Worm (Caenorhabditis elegans) whole organism, midembryonic: ENCODE measurements around the gene pkhm-2.
A peak's percentile ranks its signal among the peaks of the same experiment; 100 is the strongest.

ENCODE experiments used
- T22C8.4 ChIP-seq: fragments of 200-800 bp; sonication (Bioruptor generic); IDR thresholded peaks from 2 replicates; pipeline ENCODE4 v1.3.6; 2022; ENCODE audit warnings: missing genetic modification characterization, missing compliant biosample characterization
- cog-1 ChIP-seq: sonication (generic microtip); optimal IDR thresholded peaks from 2 replicates; lab custom pipeline; 2016; ENCODE audit warnings: missing genetic modification characterization, missing compliant biosample characterization
- flt-1 ChIP-seq: fragments of 200-800 bp; sonication (Bioruptor generic); IDR thresholded peaks from 2 replicates; pipeline ENCODE4 v1.3.6; 2022; ENCODE audit warnings: missing genetic modification characterization, missing compliant biosample characterization
- klf-2 ChIP-seq: fragments of 200-800 bp; sonication (Bioruptor generic); conservative IDR thresholded peaks from 2 replicates; pipeline ENCODE4 v1.3.6; 2022; ENCODE audit warnings: missing genetic modification reagents, missing genetic modification characterization, missing compliant biosample characterization
- med-1 ChIP-seq: sonication (generic microtip); optimal IDR thresholded peaks from 2 replicates; lab custom pipeline; 2017; ENCODE audit warnings: missing genetic modification characterization, mild to moderate bottlenecking, missing compliant biosample characterization, antibody characterized with exemption, missing genetic modification reagents; ENCODE audit not compliant: insufficient read depth
- ref-1 ChIP-seq: fragments of 200-800 bp; sonication (Bioruptor generic); conservative IDR thresholded peaks from 2 replicates; pipeline ENCODE4 v1.3.6; 2022; ENCODE audit warnings: missing genetic modification reagents, missing genetic modification characterization, missing compliant biosample characterization
- tab-1 ChIP-seq: fragments of 200-800 bp; sonication (Bioruptor generic); IDR thresholded peaks from 2 replicates; pipeline ENCODE4 v1.3.6; 2022; ENCODE audit warnings: missing genetic modification characterization, missing compliant biosample characterization
- ztf-23 ChIP-seq: fragments of 200-800 bp; sonication (Bioruptor generic); IDR thresholded peaks from 2 replicates; pipeline ENCODE4 v1.3.6; 2022; ENCODE audit warnings: missing genetic modification reagents, missing genetic modification characterization, missing compliant biosample characterization
- ztf-29 ChIP-seq: fragments of 200-800 bp; sonication (Bioruptor generic); IDR thresholded peaks from 2 replicates; pipeline ENCODE4 v1.3.6; 2022; ENCODE audit warnings: missing genetic modification reagents, missing genetic modification characterization, missing compliant biosample characterization

The pkhm-2 gene

ce11 chrX:15159362-15159761 is 21.9 kb downstream of the pkhm-2 start:
- no peak for TF ChIP-seq med-1
- no peak for TF ChIP-seq flt-1 (GFP tag; lab: Robert Waterston, UW)
- no peak for TF ChIP-seq T22C8.4 (GFP tag; lab: Robert Waterston, UW)
- TF ChIP-seq ref-1: no peak
- TF ChIP-seq cog-1: no peak
- TF ChIP-seq tab-1 (GFP tag; lab: Robert Waterston, UW): no peak
- no peak for TF ChIP-seq ztf-29 (GFP tag; lab: Robert Waterston, UW)
- no peak for TF ChIP-seq ztf-23 (GFP tag; lab: Robert Waterston, UW)
- no peak for TF ChIP-seq klf-2 (GFP tag; lab: Robert Waterston, UW)

- TF ChIP-seq klf-2 (GFP tag; lab: Robert Waterston, UW) (no peak), ref-1 (no peak), T22C8.4 (GFP tag; lab: Robert Waterston, UW) (no peak)
Measured at ce11 chrX:15158699-15159312, 22.5 kb downstream of the pkhm-2 start, which contains the start of gene C11G10.1. C11G10.1 (minus strand) TSS chrX:15158749.

- TF ChIP-seq ref-1 (no peak), klf-2 (GFP tag; lab: Robert Waterston, UW) (no peak), T22C8.4 (GFP tag; lab: Robert Waterston, UW) (no peak), tab-1 (GFP tag; lab: Robert Waterston, UW) (no peak), cog-1 (no peak)
Measured at ce11 chrX:15157854-15158253, 23.4 kb downstream of the pkhm-2 start.

- TF ChIP-seq klf-2 (GFP tag; lab: Robert Waterston, UW) (no peak), flt-1 (GFP tag; lab: Robert Waterston, UW) (no peak), med-1 (no peak), ztf-23 (GFP tag; lab: Robert Waterston, UW) (no peak), T22C8.4 (GFP tag; lab: Robert Waterston, UW) (no peak), ref-1 (no peak), cog-1 (no peak), tab-1 (GFP tag; lab: Robert Waterston, UW) (no peak), ztf-29 (GFP tag; lab: Robert Waterston, UW) (no peak)
Measured at ce11 chrX:15155054-15155453, 26.2 kb downstream of the pkhm-2 start.

ce11 chrX:15148831-15149230 is 32.4 kb downstream of the pkhm-2 start:
- no peak for TF ChIP-seq cog-1
- TF ChIP-seq klf-2 (GFP tag; lab: Robert Waterston, UW): 0 out of 2 replicates have a peak, but pooled peaks have one; percentile 27

ce11 chrX:15148389-15148788 is 32.9 kb downstream of the pkhm-2 start:
- TF ChIP-seq klf-2 (GFP tag; lab: Robert Waterston, UW) (no peak), ref-1 (no peak), T22C8.4 (GFP tag; lab: Robert Waterston, UW) (no peak), cog-1 (no peak), ztf-23 (GFP tag; lab: Robert Waterston, UW) (no peak), med-1 (no peak), ztf-29 (GFP tag; lab: Robert Waterston, UW) (no peak), flt-1 (GFP tag; lab: Robert Waterston, UW) (no peak), tab-1 (GFP tag; lab: Robert Waterston, UW) (no peak)

- TF ChIP-seq med-1: no peak
- TF ChIP-seq T22C8.4 (GFP tag; lab: Robert Waterston, UW): no peak
- no peak for TF ChIP-seq flt-1 (GFP tag; lab: Robert Waterston, UW)
- TF ChIP-seq ref-1: no peak
- TF ChIP-seq cog-1: no peak
- TF ChIP-seq tab-1 (GFP tag; lab: Robert Waterston, UW): no peak
- TF ChIP-seq klf-2 (GFP tag; lab: Robert Waterston, UW): no peak
- no peak for TF ChIP-seq ztf-29 (GFP tag; lab: Robert Waterston, UW)
- TF ChIP-seq ztf-23 (GFP tag; lab: Robert Waterston, UW): no peak
Measured at ce11 chrX:15147640-15148039, 33.6 kb downstream of the pkhm-2 start, which contains the start of gene unc-7. unc-7 (minus strand) TSS chrX:15147740.

- TF ChIP-seq T22C8.4 (GFP tag; lab: Robert Waterston, UW): no peak
Measured at ce11 chrX:15146415-15147210, 34.7 kb downstream of the pkhm-2 start.

- TF ChIP-seq tab-1 (GFP tag; lab: Robert Waterston, UW): no peak
- no peak for TF ChIP-seq ztf-29 (GFP tag; lab: Robert Waterston, UW)
- no peak for TF ChIP-seq T22C8.4 (GFP tag; lab: Robert Waterston, UW)
- no peak for TF ChIP-seq ztf-23 (GFP tag; lab: Robert Waterston, UW)
- no peak for TF ChIP-seq med-1
Measured at ce11 chrX:15134941-15135340, 46.3 kb downstream of the pkhm-2 start.

- TF ChIP-seq ztf-29 (GFP tag; lab: Robert Waterston, UW) (no peak), T22C8.4 (GFP tag; lab: Robert Waterston, UW) (no peak), ref-1 (no peak), flt-1 (GFP tag; lab: Robert Waterston, UW) (no peak), ztf-23 (GFP tag; lab: Robert Waterston, UW) (no peak), med-1 (no peak), klf-2 (GFP tag; lab: Robert Waterston, UW) (no peak), tab-1 (GFP tag; lab: Robert Waterston, UW) (no peak), cog-1 (no peak)
Measured at ce11 chrX:15133180-15133579, 48.1 kb downstream of the pkhm-2 start.
